Worm (Caenorhabditis elegans) whole organism, L1 larva: ENCODE measurements around the gene hint-3.

Experiments
- C16A3.4 ChIP-seq: fragments of 150-350 bp; optimal IDR thresholded peaks from 2 replicates; lab custom pipeline; 2014; ENCODE audit warnings: missing biosample characterization, missing genetic modification characterization
- F16B12.6 ChIP-seq: fragments of 150-350 bp; optimal IDR thresholded peaks from 2 replicates; lab custom pipeline; 2014; ENCODE audit warnings: missing biosample characterization, missing genetic modification characterization
- aly-2 ChIP-seq: fragments of 150-350 bp; optimal IDR thresholded peaks from 2 replicates; lab custom pipeline; 2014; ENCODE audit warnings: missing biosample characterization, missing genetic modification characterization
- ama-1 ChIP-seq: fragments of 150-350 bp; optimal IDR thresholded peaks from 2 replicates; lab custom pipeline; 2014
- blmp-1 ChIP-seq: fragments of 150-350 bp; optimal IDR thresholded peaks from 2 replicates; lab custom pipeline; 2014; ENCODE audit warnings: missing biosample characterization, missing genetic modification characterization
- ces-1 ChIP-seq: fragments of 150-350 bp; optimal IDR thresholded peaks from 2 replicates; lab custom pipeline; 2014; ENCODE audit warnings: missing biosample characterization, missing genetic modification reagents, missing genetic modification characterization
- dpl-1 ChIP-seq, 3 experiments: fragments of 150-350 bp in 2 of 3; sonication (generic microtip) in 1 of 3; optimal IDR thresholded peaks; 2 replicates each; lab custom pipeline; 2014 to 2017; ENCODE audit warnings: missing biosample characterization in 3 of 3, missing genetic modification characterization in 3 of 3, missing genetic modification reagents in 3 of 3
- dsc-1 ChIP-seq: sonication (generic microtip); optimal IDR thresholded peaks from 2 replicates; lab custom pipeline; 2016; ENCODE audit warnings: mild to moderate bottlenecking, missing genetic modification characterization, missing compliant biosample characterization
- efl-1 ChIP-seq, 4 experiments: fragments of 150-350 bp; optimal IDR thresholded peaks in 3 of 4; peaks in 1 of 4; 1 replicate in 1 of 4; 2 replicates in 3 of 4; lab custom pipeline; 2014; ENCODE audit warnings: missing biosample characterization in 2 of 4, missing genetic modification characterization in 2 of 4, missing genetic modification reagents in 2 of 4
- elt-3 ChIP-seq, 6 experiments: fragments of 150-350 bp in 1 of 6; sonication (generic microtip); optimal IDR thresholded peaks; 2 replicates each; lab custom pipeline; 2017 to 2018; ENCODE audit warnings: missing biosample characterization in 6 of 6, missing genetic modification characterization in 6 of 6, inconsistent platforms in 1 of 6
- fkh-4 ChIP-seq: sonication (generic microtip); optimal IDR thresholded peaks from 2 replicates; lab custom pipeline; 2016; ENCODE audit warnings: missing compliant biosample characterization, missing genetic modification characterization, borderline replicate concordance
- fkh-8 ChIP-seq: sonication (generic microtip); optimal IDR thresholded peaks from 2 replicates; lab custom pipeline; 2016; ENCODE audit warnings: mild to moderate bottlenecking, missing genetic modification characterization, missing compliant biosample characterization
- fos-1 ChIP-seq: fragments of 150-350 bp; optimal IDR thresholded peaks from 2 replicates; lab custom pipeline; 2014; ENCODE audit warnings: missing biosample characterization, missing genetic modification characterization
- jun-1 ChIP-seq: fragments of 150-350 bp; optimal IDR thresholded peaks from 2 replicates; lab custom pipeline; 2014; ENCODE audit warnings: missing biosample characterization, missing genetic modification reagents, missing genetic modification characterization
- lin-13 ChIP-seq: fragments of 150-350 bp; optimal IDR thresholded peaks from 2 replicates; lab custom pipeline; 2014; ENCODE audit warnings: missing biosample characterization, missing genetic modification reagents, missing genetic modification characterization
- lin-15B ChIP-seq: fragments of 150-350 bp; sonication (generic microtip); optimal IDR thresholded peaks from 3 replicates; lab custom pipeline; 2014; ENCODE audit warnings: missing biosample characterization, missing genetic modification characterization
- mab-9 ChIP-seq: fragments of 200-800 bp; sonication (Bioruptor generic); IDR thresholded peaks from 2 replicates; pipeline ENCODE4 v1.3.6; 2022; ENCODE audit warnings: missing genetic modification reagents, missing genetic modification characterization, missing compliant biosample characterization
- mdl-1 ChIP-seq, 2 experiments: fragments of 150-350 bp; optimal IDR thresholded peaks; 2 replicates each; lab custom pipeline; 2014 to 2017; ENCODE audit warnings: missing biosample characterization in 2 of 2, missing genetic modification characterization in 2 of 2, inconsistent platforms in 1 of 2
- mep-1 ChIP-seq: fragments of 150-350 bp; optimal IDR thresholded peaks from 2 replicates; lab custom pipeline; 2014; ENCODE audit warnings: missing biosample characterization, missing genetic modification characterization
- nhr-12 ChIP-seq: sonication (generic microtip); optimal IDR thresholded peaks from 2 replicates; lab custom pipeline; 2017; ENCODE audit warnings: missing biosample characterization, missing genetic modification characterization
- nhr-19 ChIP-seq: fragments of 200-800 bp; sonication (Bioruptor generic); conservative IDR thresholded peaks from 2 replicates; pipeline ENCODE4 v1.3.6; 2022; ENCODE audit warnings: missing genetic modification characterization, missing compliant biosample characterization
- nhr-20 ChIP-seq: sonication (generic microtip); optimal IDR thresholded peaks from 2 replicates; lab custom pipeline; 2016; ENCODE audit warnings: mild to moderate bottlenecking, missing genetic modification characterization, missing compliant biosample characterization
- nhr-237 ChIP-seq: fragments of 150-350 bp; optimal IDR thresholded peaks from 2 replicates; lab custom pipeline; 2014; ENCODE audit warnings: missing biosample characterization, missing genetic modification characterization
- nhr-47 ChIP-seq: sonication (generic microtip); optimal IDR thresholded peaks from 2 replicates; lab custom pipeline; 2016; ENCODE audit warnings: mild to moderate bottlenecking, missing genetic modification characterization, moderate library complexity, missing compliant biosample characterization
- nhr-71 ChIP-seq: sonication (generic microtip); optimal IDR thresholded peaks from 2 replicates; lab custom pipeline; 2016; ENCODE audit warnings: mild to moderate bottlenecking, missing genetic modification characterization, moderate library complexity, missing compliant biosample characterization
- nhr-77 ChIP-seq: fragments of 150-350 bp; optimal IDR thresholded peaks from 2 replicates; lab custom pipeline; 2014; ENCODE audit warnings: missing biosample characterization, missing genetic modification characterization
- nhr-85 ChIP-seq: sonication (generic microtip); peaks from one replicate; lab custom pipeline; 2016; ENCODE audit warnings: missing genetic modification characterization, inconsistent platforms, missing compliant biosample characterization
- nhr-90 ChIP-seq: sonication (generic microtip); optimal IDR thresholded peaks from 2 replicates; lab custom pipeline; 2016; ENCODE audit warnings: mild to moderate bottlenecking, missing genetic modification characterization, missing compliant biosample characterization; ENCODE audit not compliant: poor library complexity
- pag-3 ChIP-seq: sonication (generic microtip); optimal IDR thresholded peaks from 2 replicates; lab custom pipeline; 2017; ENCODE audit warnings: missing genetic modification characterization, mild to moderate bottlenecking, missing compliant biosample characterization, antibody characterized with exemption, borderline replicate concordance; ENCODE audit not compliant: insufficient read depth
- sptf-1 ChIP-seq: fragments of 150-350 bp; optimal IDR thresholded peaks from 2 replicates; lab custom pipeline; 2014; ENCODE audit warnings: missing biosample characterization, missing genetic modification characterization
- swsn-7 ChIP-seq: sonication (generic microtip); optimal IDR thresholded peaks from 2 replicates; lab custom pipeline; 2016; ENCODE audit warnings: missing genetic modification characterization, missing compliant biosample characterization
- tlp-1 ChIP-seq: fragments of 150-350 bp; optimal IDR thresholded peaks from 2 replicates; lab custom pipeline; 2014; ENCODE audit warnings: missing biosample characterization, missing genetic modification characterization
- unc-130 ChIP-seq: fragments of 150-350 bp; optimal IDR thresholded peaks from 2 replicates; lab custom pipeline; 2017; ENCODE audit warnings: missing biosample characterization, missing genetic modification characterization, inconsistent platforms
- unc-30 ChIP-seq: sonication (generic microtip); optimal IDR thresholded peaks from 2 replicates; lab custom pipeline; 2017; ENCODE audit warnings: missing biosample characterization, missing genetic modification characterization
- unc-86 ChIP-seq: sonication (generic microtip); optimal IDR thresholded peaks from 2 replicates; lab custom pipeline; 2016; ENCODE audit warnings: missing genetic modification characterization, missing compliant biosample characterization
- xbp-1 ChIP-seq: sonication (generic microtip); optimal IDR thresholded peaks from 2 replicates; lab custom pipeline; 2016; ENCODE audit warnings: missing genetic modification characterization, missing compliant biosample characterization
- zip-4 ChIP-seq: fragments of 200-800 bp; sonication (Bioruptor generic); optimal IDR thresholded peaks from 2 replicates; lab custom pipeline; 2018; ENCODE audit warnings: mild to moderate bottlenecking, missing genetic modification characterization, moderate library complexity, missing compliant biosample characterization

The hint-3 gene

DNA sequence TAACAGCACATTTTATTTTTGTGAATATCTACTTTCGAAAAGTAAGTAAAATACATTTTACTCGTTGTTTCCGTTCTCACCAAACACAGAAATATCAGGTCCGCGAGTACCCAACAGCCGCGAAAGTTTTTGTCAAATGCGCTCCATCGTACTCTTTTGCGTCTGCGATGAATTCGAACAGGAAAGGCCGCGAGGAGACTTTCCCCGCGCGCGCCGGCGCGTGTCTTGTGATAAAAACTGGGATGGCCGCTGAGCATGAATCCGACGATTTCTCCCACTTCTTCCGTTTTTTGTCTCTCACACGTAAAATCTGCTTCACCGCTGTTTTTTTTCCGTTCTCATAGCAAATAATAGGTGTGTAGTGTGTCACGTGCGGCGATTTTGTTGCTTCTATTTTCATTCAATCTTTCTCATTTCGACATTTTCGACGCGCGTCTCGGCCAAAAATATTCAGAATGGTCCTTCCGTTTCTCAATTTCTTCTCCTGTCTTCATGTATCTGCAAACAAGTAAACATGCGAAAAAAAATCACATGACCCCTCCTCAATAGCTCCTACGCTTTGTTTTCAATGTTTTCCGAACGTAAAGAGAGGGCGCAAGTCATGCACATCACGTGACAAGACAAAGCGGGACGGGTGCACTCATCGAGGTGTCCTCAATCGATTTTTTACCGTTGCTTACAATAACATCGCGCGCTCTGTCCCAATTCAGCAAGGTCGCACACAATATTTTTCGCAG, 44.0 kb downstream of the hint-3 start, which contains the start of gene uvs-1 (continued):
- TF ChIP-seq fos-1 (tag; lab: Kevin White, UChicago) (no peak), fkh-8 (tag; lab: Kevin White, UChicago) (peak; percentile 66), jun-1 (no peak), unc-130 (peak; percentile 63), nhr-12 (tag; lab: Kevin White, UChicago) (no peak), dpl-1 (GFP tag; optimal IDR thresholded peaks at IDR 0.05; lab: Kevin White, UChicago) (peak; percentile 33 to 73 (median 38)), swsn-7 (tag; lab: Kevin White, UChicago) (no peak), nhr-71 (tag; lab: Kevin White, UChicago) (peak; percentile 77)

DNA sequence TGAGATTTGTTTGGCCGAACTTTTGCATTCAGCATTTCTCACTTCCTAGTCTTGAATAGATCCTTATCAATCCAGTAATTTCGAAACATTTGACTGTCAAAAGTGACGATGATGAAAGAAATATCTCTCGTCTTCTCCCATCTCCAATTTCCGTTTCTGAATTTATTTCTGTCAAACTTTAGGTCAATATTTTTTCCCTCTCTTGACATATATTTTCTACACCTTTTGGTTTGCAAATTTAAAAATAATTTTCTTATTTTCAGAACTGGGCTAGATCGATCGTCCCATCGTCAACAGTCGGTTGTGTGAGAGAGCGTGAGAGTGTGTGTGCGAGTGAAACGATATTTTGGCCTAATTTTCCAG, 44.5 kb downstream of the hint-3 start, which contains the start of gene xpo-1:
xpo-1 (plus strand) TSS at position 264 of the 363 bp plus-strand sequence.
- TF ChIP-seq unc-86 (tag; lab: Kevin White, UChicago) (no peak), efl-1 (optimal IDR thresholded peaks at IDR 0.05; lab: Kevin White, UChicago) (no peak), efl-1 (GFP tag; optimal IDR thresholded peaks at IDR 0.05 in 1 of 2; lab: Kevin White, UChicago) (peak in 1 of 2 experiments; percentile 20), aly-2 (tag; lab: Kevin White, UChicago) (no peak), nhr-47 (tag; lab: Kevin White, UChicago) (no peak), blmp-1 (tag; lab: Kevin White, UChicago) (peak; percentile 19), lin-15B (tag; lab: Kevin White, UChicago) (no peak), elt-3 (tag; optimal IDR thresholded peaks at IDR 0.05; lab: Kevin White, UChicago) (peak in 1 of 6 experiments; percentile 18), mab-9 (GFP tag; lab: Robert Waterston, UW) (no peak)

DNA sequence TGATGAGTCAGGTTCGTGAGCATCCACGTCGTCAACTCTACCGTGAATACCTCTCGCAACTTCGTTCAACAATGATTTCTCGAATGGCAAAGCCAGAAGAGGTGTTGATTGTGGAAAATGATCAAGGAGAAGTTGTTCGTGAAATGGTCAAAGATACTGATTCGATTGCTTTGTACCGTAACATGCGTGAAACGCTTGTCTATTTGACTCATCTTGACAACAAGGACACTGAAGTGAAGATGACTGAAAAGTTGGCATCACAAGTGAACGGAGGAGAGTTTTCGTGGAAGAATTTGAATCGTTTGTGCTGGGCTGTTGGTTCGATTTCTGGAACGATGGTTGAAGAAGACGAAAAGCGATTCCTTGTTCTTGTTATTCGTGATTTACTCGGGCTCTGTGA, 46.4 kb downstream of the hint-3 start:
- TF ChIP-seq nhr-77, result no peak
- TF ChIP-seq xbp-1 (tag; lab: Kevin White, UChicago), result no peak
- TF ChIP-seq unc-30 (tag; lab: Kevin White, UChicago), result no peak
- no peak for TF ChIP-seq jun-1
- no peak for TF ChIP-seq dsc-1
- no peak for TF ChIP-seq lin-13
- TF ChIP-seq elt-3 (tag; optimal IDR thresholded peaks at IDR 0.05; lab: Kevin White, UChicago), result no peak
- no peak for TF ChIP-seq nhr-19 (GFP tag; lab: Robert Waterston, UW)
- TF ChIP-seq fkh-4, result no peak
- no peak for TF ChIP-seq mep-1 (tag; lab: Kevin White, UChicago)
- TF ChIP-seq C16A3.4, result no peak
- TF ChIP-seq nhr-90, result no peak
- no peak for TF ChIP-seq F16B12.6 (tag; lab: Kevin White, UChicago)
- no peak for TF ChIP-seq ces-1 (GFP tag; lab: Kevin White, UChicago)
- TF ChIP-seq pag-3 (tag; lab: Kevin White, UChicago), result no peak
- TF ChIP-seq nhr-20 (tag; lab: Kevin White, UChicago), result no peak
- no peak for TF ChIP-seq tlp-1
- TF ChIP-seq sptf-1, result no peak
- no peak for TF ChIP-seq ama-1 (lab: Kevin White, UChicago)
- TF ChIP-seq nhr-85 (tag; lab: Kevin White, UChicago), result no peak

DNA sequence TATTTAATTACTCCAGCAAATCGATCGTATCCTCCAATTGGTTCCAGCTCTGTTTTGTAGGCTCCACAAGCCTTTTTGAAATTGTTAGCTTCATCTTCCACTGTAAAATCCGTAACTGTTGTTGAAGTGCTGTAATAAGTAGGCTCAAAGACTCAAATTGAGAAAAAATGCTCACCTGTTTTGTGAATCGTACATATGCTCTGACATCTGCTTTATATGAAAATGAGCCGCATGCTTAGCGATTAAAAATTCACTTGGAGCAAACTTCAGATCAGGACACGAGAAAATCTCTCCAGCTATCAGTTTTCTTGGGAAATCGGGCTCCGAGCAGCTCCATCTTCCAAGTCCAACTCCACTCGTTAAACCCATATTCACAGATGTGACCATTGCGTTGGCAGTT, 48.2 kb downstream of the hint-3 start:
- TF ChIP-seq zip-4 (GFP tag; lab: Kevin White, UChicago), result no peak
- no peak for TF ChIP-seq C16A3.4
- TF ChIP-seq nhr-237, result no peak
- TF ChIP-seq mdl-1 (tag; optimal IDR thresholded peaks at IDR 0.05; lab: Kevin White, UChicago), result no peak
- TF ChIP-seq dpl-1 (GFP tag; optimal IDR thresholded peaks at IDR 0.05; lab: Kevin White, UChicago), result no peak
- no peak for TF ChIP-seq efl-1 (optimal IDR thresholded peaks at IDR 0.05; lab: Kevin White, UChicago)
- peak in 1 of 2 experiments; percentile 59 for TF ChIP-seq efl-1 (GFP tag; optimal IDR thresholded peaks at IDR 0.05 in 1 of 2; lab: Kevin White, UChicago)
